Worm (Caenorhabditis elegans) whole organism, mixed stage, embryonic: Measurements from ENCODE around the gene B0198.3.
A peak's percentile ranks its signal among the peaks of the same experiment; 100 is the strongest.

Source experiments
- blmp-1 ChIP-seq: fragments of 150-350 bp; optimal IDR thresholded peaks from 2 replicates; lab custom pipeline; 2014; ENCODE audit warnings: missing biosample characterization, missing genetic modification characterization
- cnd-1 ChIP-seq: fragments of 200-800 bp; sonication (Bioruptor generic); optimal IDR thresholded peaks from 2 replicates; lab custom pipeline; 2018; ENCODE audit warnings: mild to moderate bottlenecking, missing genetic modification characterization, missing compliant biosample characterization
- elt-1 ChIP-seq: sonication (generic microtip); optimal IDR thresholded peaks from 2 replicates; lab custom pipeline; 2017; ENCODE audit warnings: missing genetic modification characterization, mild to moderate bottlenecking, missing compliant biosample characterization, antibody characterized with exemption, moderate library complexity, borderline replicate concordance; ENCODE audit not compliant: insufficient read depth
- elt-3 ChIP-seq: fragments of 150-350 bp; optimal IDR thresholded peaks from 2 replicates; lab custom pipeline; 2014; ENCODE audit warnings: missing biosample characterization, missing genetic modification characterization
- flh-1 ChIP-seq: fragments of 200-800 bp; sonication (Bioruptor generic); optimal IDR thresholded peaks from 2 replicates; lab custom pipeline; 2018; ENCODE audit warnings: mild to moderate bottlenecking, missing genetic modification characterization, moderate library complexity, missing compliant biosample characterization
- ham-2 ChIP-seq: fragments of 200-800 bp; sonication (Bioruptor generic); optimal IDR thresholded peaks from 2 replicates; lab custom pipeline; 2018; ENCODE audit warnings: mild to moderate bottlenecking, missing genetic modification characterization, missing compliant biosample characterization
- hlh-1 ChIP-seq: fragments of 150-350 bp; optimal IDR thresholded peaks from 2 replicates; lab custom pipeline; 2014; ENCODE audit warnings: missing biosample characterization, missing genetic modification reagents, missing genetic modification characterization
- lin-13 ChIP-seq: fragments of 150-350 bp; optimal IDR thresholded peaks from 2 replicates; lab custom pipeline; 2014; ENCODE audit warnings: missing biosample characterization, missing genetic modification characterization
- nhr-12 ChIP-seq: fragments of 150-350 bp; optimal IDR thresholded peaks from 2 replicates; lab custom pipeline; 2014; ENCODE audit warnings: missing biosample characterization, missing genetic modification characterization
- nhr-76 ChIP-seq: sonication (generic microtip); optimal IDR thresholded peaks from 2 replicates; lab custom pipeline; 2017; ENCODE audit warnings: missing biosample characterization, missing genetic modification characterization
- snpc-4 ChIP-seq: fragments of 150-350 bp; optimal IDR thresholded peaks from 2 replicates; lab custom pipeline; 2014; ENCODE audit warnings: missing biosample characterization, missing genetic modification characterization
- unc-39 ChIP-seq: fragments of 150-350 bp; optimal IDR thresholded peaks from 2 replicates; lab custom pipeline; 2014; ENCODE audit warnings: missing biosample characterization, missing genetic modification characterization
- ztf-11 ChIP-seq: fragments of 150-350 bp; optimal IDR thresholded peaks from 2 replicates; lab custom pipeline; 2014; ENCODE audit warnings: missing biosample characterization, missing genetic modification characterization

- TF ChIP-seq elt-3 (no peak), elt-1 (no peak), cnd-1 (tag; lab: Kevin White, UChicago) (no peak), unc-39 (tag; lab: Kevin White, UChicago) (no peak), ztf-11 (tag; lab: Kevin White, UChicago) (no peak), snpc-4 (no peak), ham-2 (GFP tag; lab: Kevin White, UChicago) (no peak), lin-13 (tag; lab: Kevin White, UChicago) (no peak), nhr-76 (tag; lab: Kevin White, UChicago) (no peak), flh-1 (GFP tag; lab: Kevin White, UChicago) (no peak), blmp-1 (no peak), nhr-12 (tag; lab: Kevin White, UChicago) (no peak), hlh-1 (tag; lab: Kevin White, UChicago) (peak; percentile 61)
These were observed 35.7 kb upstream of the B0198.3 start for ce11 chrX:12092621-12093020.
